Fruit fly (Drosophila melanogaster): ENCODE measurements around the gene lin-52.

Gene lin-52

dm6 chrX:5768602-5769251 is 14.0 kb upstream of the lin-52 start:
- TF ChIP-seq Sox15 (GFP tag; optimal IDR thresholded peaks at IDR 0.05) (no peak), ss (GFP tag; optimal IDR thresholded peaks at IDR 0.05) (peak; percentile 72 to 74), spab (GFP tag; optimal IDR thresholded peaks at IDR 0.05) (peak; percentile 45), Met (GFP tag; optimal IDR thresholded peaks at IDR 0.05) (no peak), CG6854 (GFP tag; optimal IDR thresholded peaks at IDR 0.05) (peak; percentile 61), Sox14 (GFP tag; optimal IDR thresholded peaks at IDR 0.05) (no peak), CG6163 (GFP tag; IDR thresholded peaks at IDR 0.05) (peak; percentile 61; the same call in 2 of the 3 replicates), net (GFP tag; optimal IDR thresholded peaks at IDR 0.05) (no peak), Eip75B (GFP tag; optimal IDR thresholded peaks at IDR 0.05) (peak; percentile 24), CG15336 (GFP tag; IDR thresholded peaks at IDR 0.05) (no peak), Ets96B (tag; optimal IDR thresholded peaks at IDR 0.05) (peak; percentile 20), fkh (GFP tag; optimal IDR thresholded peaks at IDR 0.05) (peak; percentile 70), CG3919 (GFP tag; optimal IDR thresholded peaks at IDR 0.05) (no peak), Eip93F (GFP tag; optimal IDR thresholded peaks at IDR 0.05) (no peak), salr (GFP tag; optimal IDR thresholded peaks at IDR 0.05) (no peak), dsx (GFP tag; optimal IDR thresholded peaks at IDR 0.05; ENCODE audit: poor library complexity, severe bottlenecking) (peak; percentile 41), CG1621 (tag; optimal IDR thresholded peaks at IDR 0.05) (peak; percentile 35), CG10669 (GFP tag; optimal IDR thresholded peaks at IDR 0.05) (peak; percentile 31), CG9139 (GFP tag; optimal IDR thresholded peaks at IDR 0.05) (peak; percentile 76), CG16779 (tag; optimal IDR thresholded peaks at IDR 0.05) (peak; percentile 25), vri (GFP tag; optimal IDR thresholded peaks at IDR 0.05) (no peak), Ets21C (GFP tag; optimal IDR thresholded peaks at IDR 0.05) (no peak), CG6808 (GFP tag; optimal IDR thresholded peaks at IDR 0.05) (peak; percentile 70), Smox (GFP tag; optimal IDR thresholded peaks at IDR 0.05) (no peak), Blimp-1 (GFP tag; optimal IDR thresholded peaks at IDR 0.05) (peak; percentile 86), eg (GFP tag; IDR thresholded peaks at IDR 0.05) (no peak), Eip78C (GFP tag) (peak; percentile 63)

DNA sequence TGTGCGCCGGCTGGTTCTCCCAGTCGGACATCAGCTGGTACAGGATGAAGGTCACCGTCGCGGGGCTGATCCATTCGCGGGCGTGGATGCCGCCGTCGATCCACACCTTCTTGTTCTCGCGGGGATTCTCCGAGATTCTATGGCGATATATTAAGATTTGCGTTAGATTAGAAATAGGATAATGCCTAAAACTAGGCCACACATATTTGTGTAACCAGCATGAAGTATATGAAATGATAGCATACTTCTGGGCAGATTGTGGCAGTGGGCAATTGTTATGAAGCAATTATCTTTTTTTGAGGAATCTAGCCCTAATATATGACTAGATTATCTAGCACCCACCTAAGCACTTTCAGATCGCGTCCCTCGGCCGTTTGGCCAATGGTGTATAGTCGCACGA is 12.0 kb upstream of the lin-52 start:
- no peak for TF ChIP-seq Ets21C (GFP tag; optimal IDR thresholded peaks at IDR 0.05)
- no peak for TF ChIP-seq CG16779 (tag; optimal IDR thresholded peaks at IDR 0.05)
- peak; percentile 8 for TF ChIP-seq Eip78C (GFP tag)
- no peak for TF ChIP-seq Lpt (GFP tag; optimal IDR thresholded peaks at IDR 0.05)
- TF ChIP-seq spab (GFP tag; optimal IDR thresholded peaks at IDR 0.05), result no peak

DNA sequence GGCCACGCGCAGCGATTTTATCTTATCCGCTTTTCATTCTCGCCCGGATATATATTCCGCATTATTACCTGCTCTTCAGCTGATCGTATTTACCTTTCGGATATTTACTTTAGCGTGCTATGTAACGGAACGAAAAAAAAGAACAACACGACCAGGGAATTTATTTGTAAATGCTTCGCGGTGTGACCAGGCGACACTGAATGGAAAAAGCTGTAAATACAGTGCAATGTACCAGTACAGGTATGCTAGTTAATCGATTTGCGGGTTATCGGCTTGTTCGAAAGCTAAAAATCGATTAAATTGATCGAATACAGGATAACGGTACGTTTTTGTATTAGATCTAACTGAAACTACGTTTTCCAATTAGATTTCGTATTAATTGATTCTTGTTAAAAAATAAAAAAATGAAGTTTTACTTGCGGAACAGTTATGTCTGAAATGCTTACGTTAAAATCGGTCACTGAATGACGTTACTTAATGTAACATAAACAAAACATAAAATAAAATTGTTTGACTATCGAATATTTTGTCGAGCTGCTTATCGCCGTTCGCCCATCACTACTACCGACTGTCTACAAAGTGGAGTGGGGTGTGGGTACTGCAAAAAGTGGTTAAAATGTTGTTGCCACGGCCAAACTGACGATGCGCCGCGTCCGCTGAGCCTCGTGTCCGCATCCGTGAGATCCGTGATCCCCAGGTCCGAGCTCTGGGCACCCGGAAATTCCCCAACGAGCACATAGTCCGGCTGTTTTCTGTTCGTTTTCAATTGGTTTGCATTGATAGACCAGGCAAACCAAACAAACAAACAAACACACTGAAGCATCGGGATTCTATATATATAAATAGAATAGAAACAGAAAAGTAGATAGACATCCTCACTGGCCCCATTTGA is 9.5 kb upstream of the lin-52 start, which contains the start of the genes MAPk-Ak2 and CG42699:
Gene MAPk-Ak2 (minus strand): TSS at position 203 of the 892 bp plus-strand sequence.
Gene CG42699 (plus strand): TSS at position 553 of the 892 bp plus-strand sequence.
- TF ChIP-seq Ets96B (tag; optimal IDR thresholded peaks at IDR 0.05), result peak; percentile 15
- peak; percentile 57 for TF ChIP-seq vri (GFP tag; optimal IDR thresholded peaks at IDR 0.05)
- no peak for TF ChIP-seq CG4318 (GFP tag; optimal IDR thresholded peaks at IDR 0.05)
- peak; percentile 47 for TF ChIP-seq topi (GFP tag; optimal IDR thresholded peaks at IDR 0.05)
- peak; percentile 74 for TF ChIP-seq CG6808 (GFP tag; optimal IDR thresholded peaks at IDR 0.05)
- peak; percentile 72 for TF ChIP-seq esn (GFP tag; optimal IDR thresholded peaks at IDR 0.05)
- no peak for TF ChIP-seq Eip93F (GFP tag; optimal IDR thresholded peaks at IDR 0.05)
- TF ChIP-seq Blimp-1 (GFP tag; optimal IDR thresholded peaks at IDR 0.05), result peak; percentile 29
- peak; percentile 54 for TF ChIP-seq Sox102F (GFP tag; optimal IDR thresholded peaks at IDR 0.05)
- TF ChIP-seq fkh (GFP tag; optimal IDR thresholded peaks at IDR 0.05), result peak; percentile 97
- TF ChIP-seq CG8319 (GFP tag; optimal IDR thresholded peaks at IDR 0.05), result no peak
- peak in 1 of 2 experiments; percentile 26 for TF ChIP-seq salr (GFP tag; optimal IDR thresholded peaks at IDR 0.05)
- TF ChIP-seq CG6276 (GFP tag; optimal IDR thresholded peaks at IDR 0.05), result peak; percentile 7
- no peak for TF ChIP-seq Hr4 (GFP tag; optimal IDR thresholded peaks at IDR 0.05)
- peak; percentile 8 for TF ChIP-seq OdsH (GFP tag; optimal IDR thresholded peaks at IDR 0.05)
- peak; percentile 45 for TF ChIP-seq CG3919 (GFP tag; optimal IDR thresholded peaks at IDR 0.05)
- no peak for TF ChIP-seq fd85E (GFP tag; optimal IDR thresholded peaks at IDR 0.05)
- peak; percentile 66 for TF ChIP-seq CG6854 (GFP tag; optimal IDR thresholded peaks at IDR 0.05)
- peak; percentile 38 for TF ChIP-seq Eip75B (GFP tag; optimal IDR thresholded peaks at IDR 0.05)
- TF ChIP-seq CG6792 (GFP tag; optimal IDR thresholded peaks at IDR 0.05), result peak; percentile 54
- peak; percentile 52 for TF ChIP-seq CG16779 (tag; optimal IDR thresholded peaks at IDR 0.05)
- peak; percentile 3 for TF ChIP-seq cyc (GFP tag; optimal IDR thresholded peaks at IDR 0.05)
- no peak for TF ChIP-seq CG32006 (GFP tag; optimal IDR thresholded peaks at IDR 0.05)
- no peak for TF ChIP-seq CG11902 (GFP tag; optimal IDR thresholded peaks at IDR 0.05)
- no peak for TF ChIP-seq CG11762 (GFP tag; optimal IDR thresholded peaks at IDR 0.05; ENCODE audit: insufficient read depth)
- peak; percentile 58 for TF ChIP-seq CG8632 (GFP tag; optimal IDR thresholded peaks at IDR 0.05)
- no peak for TF ChIP-seq Sox15 (GFP tag; optimal IDR thresholded peaks at IDR 0.05)
